Worm (Caenorhabditis elegans) whole organism, late embryonic: ENCODE data around the gene K11H3.5.
A peak's percentile ranks its signal among the peaks of the same experiment; 100 is the strongest.

Experiments
- ama-1 ChIP-seq: fragments of 150-350 bp; optimal IDR thresholded peaks from 2 replicates; lab custom pipeline; 2014
- ceh-14 ChIP-seq: sonication (generic microtip); optimal IDR thresholded peaks from 2 replicates; lab custom pipeline; 2016; ENCODE audit warnings: missing genotype, missing genetic modification characterization, missing compliant biosample characterization
- elt-2 ChIP-seq: sonication (generic microtip); optimal IDR thresholded peaks from 2 replicates; lab custom pipeline; 2016; ENCODE audit warnings: missing genetic modification reagents, missing genetic modification characterization, missing compliant biosample characterization
- fkh-10 ChIP-seq: fragments of 150-350 bp; optimal IDR thresholded peaks from 2 replicates; lab custom pipeline; 2014; ENCODE audit warnings: missing biosample characterization, missing genetic modification reagents, missing genetic modification characterization
- fkh-6 ChIP-seq: sonication (generic microtip); optimal IDR thresholded peaks from 2 replicates; lab custom pipeline; 2016; ENCODE audit warnings: missing genetic modification characterization, missing compliant biosample characterization
- hlh-6 ChIP-seq: sonication (generic microtip); optimal IDR thresholded peaks from 2 replicates; lab custom pipeline; 2016; ENCODE audit warnings: missing genotype, missing genetic modification characterization, missing compliant biosample characterization
- hlh-8 ChIP-seq: sonication (generic microtip); optimal IDR thresholded peaks from 2 replicates; lab custom pipeline; 2016; ENCODE audit warnings: missing genotype, missing genetic modification characterization, missing compliant biosample characterization
- nhr-11 ChIP-seq: fragments of 150-350 bp; optimal IDR thresholded peaks from 2 replicates; lab custom pipeline; 2014; ENCODE audit warnings: missing biosample characterization, missing genetic modification characterization
- zip-5 ChIP-seq: sonication (generic microtip); optimal IDR thresholded peaks from 2 replicates; lab custom pipeline; 2016; ENCODE audit warnings: missing genetic modification characterization, missing compliant biosample characterization

DNA sequence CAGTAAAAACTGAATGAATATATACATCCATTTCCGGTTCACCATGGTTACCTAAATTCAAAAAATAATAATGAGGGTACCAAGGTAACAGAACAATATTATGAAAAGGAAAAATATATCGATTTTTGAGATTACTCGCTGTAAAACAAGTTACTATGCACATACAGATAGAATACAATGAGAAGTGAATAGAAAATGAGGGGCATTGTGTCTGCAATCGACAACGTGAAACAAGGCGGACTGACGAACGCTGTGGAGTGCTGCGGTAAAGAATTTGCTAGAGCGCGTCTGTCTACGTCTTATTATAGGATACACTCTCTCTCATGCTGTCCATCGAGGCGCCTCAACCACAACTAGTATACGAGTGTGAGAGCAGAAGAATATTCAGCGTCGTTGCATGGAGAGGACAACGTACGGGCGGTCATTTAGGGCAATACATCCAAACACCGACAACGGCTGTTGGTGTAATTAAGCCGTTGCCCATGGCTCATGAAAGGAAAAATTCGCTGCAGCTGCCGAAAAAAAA, 26.4 kb upstream of the K11H3.5 start, which contains the start of gene cnx-1:
- TF ChIP-seq elt-2 (tag; lab: Kevin White, UChicago) = peak; percentile 18
- TF ChIP-seq ama-1 (lab: Kevin White, UChicago) = no peak
- no peak for TF ChIP-seq zip-5 (tag; lab: Kevin White, UChicago)
- no peak for TF ChIP-seq nhr-11 (tag; lab: Kevin White, UChicago)
- TF ChIP-seq hlh-6 (tag; lab: Kevin White, UChicago) = no peak
- no peak for TF ChIP-seq fkh-10 (GFP tag; lab: Kevin White, UChicago)
- no peak for TF ChIP-seq hlh-8 (tag; lab: Kevin White, UChicago)
- TF ChIP-seq ceh-14 = peak; percentile 21
- no peak for TF ChIP-seq fkh-6 (tag; lab: Kevin White, UChicago)
